Worm (Caenorhabditis elegans) whole organism, L4 larva: ENCODE data around the gene myo-6.

Source experiments
- ceh-82 ChIP-seq: sonication (generic microtip); optimal IDR thresholded peaks from 2 replicates; lab custom pipeline; 2017; ENCODE audit warnings: missing biosample characterization, missing genetic modification characterization
- ces-1 ChIP-seq: fragments of 150-350 bp; sonication (generic microtip); optimal IDR thresholded peaks from 4 replicates; lab custom pipeline; 2014; ENCODE audit warnings: missing biosample characterization, missing genetic modification reagents, missing genetic modification characterization
- egl-43 ChIP-seq: fragments of 200-800 bp; sonication (Bioruptor generic); IDR thresholded peaks from 2 replicates; pipeline ENCODE4 v1.3.6; 2022; ENCODE audit warnings: missing genetic modification reagents, missing genetic modification characterization, missing compliant biosample characterization
- lin-13 ChIP-seq: fragments of 150-350 bp; optimal IDR thresholded peaks from 2 replicates; lab custom pipeline; 2014; ENCODE audit warnings: missing biosample characterization, missing genetic modification reagents, missing genetic modification characterization
- nhr-10 ChIP-seq: fragments of 150-350 bp; optimal IDR thresholded peaks from 2 replicates; lab custom pipeline; 2014; ENCODE audit warnings: missing biosample characterization, missing genetic modification characterization
- nhr-11 ChIP-seq: fragments of 150-350 bp; optimal IDR thresholded peaks from 2 replicates; lab custom pipeline; 2014; ENCODE audit warnings: missing biosample characterization, missing genetic modification characterization
- nhr-25 ChIP-seq: sonication (generic microtip); optimal IDR thresholded peaks from 2 replicates; lab custom pipeline; 2017; ENCODE audit warnings: missing genetic modification characterization, mild to moderate bottlenecking, missing compliant biosample characterization, antibody characterized with exemption, moderate library complexity, borderline replicate concordance; ENCODE audit not compliant: insufficient read depth
- nhr-76 ChIP-seq: fragments of 150-350 bp; optimal IDR thresholded peaks from 2 replicates; lab custom pipeline; 2014; ENCODE audit warnings: missing biosample characterization, missing genetic modification characterization
- pha-4 ChIP-seq, 2 experiments: fragments of 150-350 bp in 1 of 2; fragments of 200-800 bp in 1 of 2; sonication (Bioruptor generic) in 1 of 2; IDR thresholded peaks in 1 of 2; optimal IDR thresholded peaks in 1 of 2; 2 replicates each; pipeline versions ENCODE4 v1.3.6 to Lab custom; 2014 to 2022; ENCODE audit warnings: missing genetic modification characterization in 2 of 2, missing genetic modification reagents in 2 of 2, missing biosample characterization in 1 of 2, missing compliant biosample characterization in 1 of 2
- rbr-2 ChIP-seq: sonication (generic microtip); optimal IDR thresholded peaks from 2 replicates; lab custom pipeline; 2016; ENCODE audit warnings: missing genotype, missing genetic modification characterization, missing compliant biosample characterization
- skn-1 ChIP-seq: fragments of 150-350 bp; optimal IDR thresholded peaks from 2 replicates; lab custom pipeline; 2014; ENCODE audit warnings: missing biosample characterization, missing genetic modification characterization
- unc-39 ChIP-seq: sonication (generic microtip); optimal IDR thresholded peaks from 2 replicates; lab custom pipeline; 2017; ENCODE audit warnings: missing biosample characterization, missing genetic modification characterization

- TF ChIP-seq nhr-10 (tag; lab: Kevin White, UChicago) (no peak), egl-43 (GFP tag; lab: Robert Waterston, UW) (no peak), skn-1 (tag; lab: Kevin White, UChicago) (no peak), rbr-2 (tag; lab: Kevin White, UChicago) (no peak), unc-39 (tag; lab: Kevin White, UChicago) (no peak), ceh-82 (tag; lab: Kevin White, UChicago) (no peak), ces-1 (GFP tag; lab: Kevin White, UChicago) (no peak), nhr-76 (tag; lab: Kevin White, UChicago) (no peak), lin-13 (GFP tag; lab: Kevin White, UChicago) (peak; percentile 25), nhr-11 (tag; lab: Kevin White, UChicago) (peak; percentile 51), nhr-25 (tag; lab: Kevin White, UChicago) (no peak), pha-4 (GFP tag; IDR thresholded peaks at IDR 0.05; lab: Robert Waterston, UW) (no peak), pha-4 (tag; optimal IDR thresholded peaks at IDR 0.05; lab: Kevin White, UChicago) (no peak)
Measured at ce11 chrIII:13423414-13423813, 13.8 kb downstream of the myo-6 start, which contains the start of gene exo-1.
